Worm (Caenorhabditis elegans): ENCODE results near the gene ZK1127.5.
A peak's percentile ranks its signal among the peaks of the same experiment; 100 is the strongest.

The ZK1127.5 gene

ce11 chrII:7072590-7073536 lies 22.4 kb downstream of the ZK1127.5 start (continued):
- no peak for TF ChIP-seq lir-1 (GFP tag; conservative IDR thresholded peaks at IDR 0.05)
- TF ChIP-seq D2030.7 (GFP tag; IDR thresholded peaks at IDR 0.05): no peak
- no peak for TF ChIP-seq snpc-4 (GFP tag; optimal IDR thresholded peaks at IDR 0.05)
- TF ChIP-seq snpc-4 (tag; optimal IDR thresholded peaks at IDR 0.05): peak in 1 of 4 experiments; percentile 5
- peak; percentile 56 for TF ChIP-seq K12H6.12 (tag; optimal IDR thresholded peaks at IDR 0.05)
- no peak for TF ChIP-seq F49E8.2 (tag; optimal IDR thresholded peaks at IDR 0.05; ENCODE audit: insufficient read depth)
- no peak for TF ChIP-seq snpc-1.1 (tag; optimal IDR thresholded peaks at IDR 0.05; ENCODE audit: insufficient read depth)
- no peak for TF ChIP-seq snpc-3.4 (tag; optimal IDR thresholded peaks at IDR 0.05)
- 0 out of 2 replicates have a peak, but pooled peaks have one; percentile 12 for TF ChIP-seq Y53G8AR.9 (GFP tag; conservative IDR thresholded peaks at IDR 0.05)
- TF ChIP-seq F57C9.4 (tag; optimal IDR thresholded peaks at IDR 0.05): no peak
- no peak for TF ChIP-seq fkh-3 (tag; optimal IDR thresholded peaks at IDR 0.05)
- no peak for TF ChIP-seq cebp-1 (GFP tag; IDR thresholded peaks at IDR 0.05)
- peak; percentile 11 for TF ChIP-seq cebp-1 (tag; optimal IDR thresholded peaks at IDR 0.05)
- no peak for TF ChIP-seq hmg-20 (GFP tag; IDR thresholded peaks at IDR 0.05)
- TF ChIP-seq unc-62 (GFP tag; optimal IDR thresholded peaks at IDR 0.05): no peak
- TF ChIP-seq somi-1 (GFP tag; optimal IDR thresholded peaks at IDR 0.05): no peak
- TF ChIP-seq bed-2 (GFP tag; IDR thresholded peaks at IDR 0.05): no peak
- TF ChIP-seq hsf-1 (GFP tag; IDR thresholded peaks at IDR 0.05): no peak
- peak; percentile 87 for TF ChIP-seq ceh-100 (GFP tag; IDR thresholded peaks at IDR 0.05)
- TF ChIP-seq ceh-79 (tag; optimal IDR thresholded peaks at IDR 0.05): no peak
- no peak for TF ChIP-seq mes-4 (tag; optimal IDR thresholded peaks at IDR 0.05)
- no peak for TF ChIP-seq Y95B8A.8 (GFP tag; IDR thresholded peaks at IDR 0.05)
- no peak for TF ChIP-seq B0019.2 (GFP tag; conservative IDR thresholded peaks at IDR 0.05)
- no peak for TF ChIP-seq pbrm-1 (GFP tag; IDR thresholded peaks at IDR 0.05)
- TF ChIP-seq nhr-179 (tag; optimal IDR thresholded peaks at IDR 0.05): no peak
- no peak for TF ChIP-seq cebp-2 (GFP tag; IDR thresholded peaks at IDR 0.05)
- TF ChIP-seq nhr-80 (tag; optimal IDR thresholded peaks at IDR 0.05): peak; percentile 75
- peak; percentile 21 for TF ChIP-seq snpc-1.3 (tag; optimal IDR thresholded peaks at IDR 0.05; ENCODE audit: insufficient read depth)
- no peak for TF ChIP-seq C06A6.2 (GFP tag; conservative IDR thresholded peaks at IDR 0.05)
- no peak for TF ChIP-seq madf-8 (GFP tag; conservative IDR thresholded peaks at IDR 0.05)
- TF ChIP-seq Y53F4B.3 (GFP tag; IDR thresholded peaks at IDR 0.05): no peak
- TF ChIP-seq F52B5.7 (tag; optimal IDR thresholded peaks at IDR 0.05): no peak
- no peak for TF ChIP-seq tlf-1 (GFP tag; optimal IDR thresholded peaks at IDR 0.05)
- no peak for TF ChIP-seq B0336.3 (GFP tag; IDR thresholded peaks at IDR 0.05)
- TF ChIP-seq hmg-1.2 (GFP tag; IDR thresholded peaks at IDR 0.05): no peak
- TF ChIP-seq lin-35 (GFP tag; optimal IDR thresholded peaks at IDR 0.05): peak in 1 of 3 experiments; percentile 28
- no peak for TF ChIP-seq pha-4 (tag; optimal IDR thresholded peaks at IDR 0.05)
- TF ChIP-seq dpl-1 (GFP tag; optimal IDR thresholded peaks at IDR 0.05): no peak
- no peak for TF ChIP-seq bed-1 (GFP tag; IDR thresholded peaks at IDR 0.05)
- peak; percentile 67 for TF ChIP-seq ceh-27 (GFP tag; optimal IDR thresholded peaks at IDR 0.05)
- TF ChIP-seq sptf-2 (GFP tag; optimal IDR thresholded peaks at IDR 0.05): no peak
- TF ChIP-seq attf-5 (GFP tag; optimal IDR thresholded peaks at IDR 0.05): peak; percentile 21
- no peak for TF ChIP-seq Y79H2A.3 (GFP tag; conservative IDR thresholded peaks at IDR 0.05)
- TF ChIP-seq gei-17 (GFP tag; optimal IDR thresholded peaks at IDR 0.05): no peak
- TF ChIP-seq sea-2 (GFP tag; IDR thresholded peaks at IDR 0.05): no peak
- TF ChIP-seq mxl-1 (tag; optimal IDR thresholded peaks at IDR 0.05): no peak
- TF ChIP-seq egl-44 (GFP tag; IDR thresholded peaks at IDR 0.05): no peak
